Worm (Caenorhabditis elegans) whole organism, mixed stage, embryonic: ENCODE data around the gene wdr-5.3.

Experiments used
- M03D4.4 ChIP-seq: sonication (generic microtip); optimal IDR thresholded peaks from 2 replicates; lab custom pipeline; 2017; ENCODE audit warnings: mild to moderate bottlenecking, missing genetic modification characterization, missing compliant biosample characterization
- bed-3 ChIP-seq: fragments of 200-800 bp; sonication (Bioruptor generic); optimal IDR thresholded peaks from 3 replicates; lab custom pipeline; 2018; ENCODE audit warnings: mild to moderate bottlenecking, missing genetic modification characterization, moderate library complexity, missing compliant biosample characterization
- blmp-1 ChIP-seq: fragments of 150-350 bp; optimal IDR thresholded peaks from 2 replicates; lab custom pipeline; 2014; ENCODE audit warnings: missing biosample characterization, missing genetic modification characterization
- ceh-39 ChIP-seq: fragments of 150-350 bp; optimal IDR thresholded peaks from 2 replicates; lab custom pipeline; 2014; ENCODE audit warnings: missing biosample characterization, missing genetic modification characterization
- ceh-43 ChIP-seq: fragments of 200-800 bp; sonication (Bioruptor generic); optimal IDR thresholded peaks from 2 replicates; lab custom pipeline; 2018; ENCODE audit warnings: mild to moderate bottlenecking, missing genetic modification characterization, moderate library complexity, missing compliant biosample characterization
- ceh-83 ChIP-seq: fragments of 200-800 bp; sonication (Bioruptor generic); optimal IDR thresholded peaks from 2 replicates; lab custom pipeline; 2018; ENCODE audit warnings: mild to moderate bottlenecking, missing genetic modification characterization, missing compliant biosample characterization
- ces-1 ChIP-seq: fragments of 150-350 bp; optimal IDR thresholded peaks from 2 replicates; lab custom pipeline; 2014; ENCODE audit warnings: missing biosample characterization, missing genetic modification reagents, missing genetic modification characterization
- cnd-1 ChIP-seq: fragments of 200-800 bp; sonication (Bioruptor generic); optimal IDR thresholded peaks from 2 replicates; lab custom pipeline; 2018; ENCODE audit warnings: mild to moderate bottlenecking, missing genetic modification characterization, missing compliant biosample characterization
- drap-1 ChIP-seq: fragments of 200-800 bp; sonication (Bioruptor generic); optimal IDR thresholded peaks from 3 replicates; lab custom pipeline; 2018; ENCODE audit warnings: mild to moderate bottlenecking, missing genetic modification characterization, missing compliant biosample characterization
- elt-1 ChIP-seq: sonication (generic microtip); optimal IDR thresholded peaks from 2 replicates; lab custom pipeline; 2017; ENCODE audit warnings: missing genetic modification characterization, mild to moderate bottlenecking, missing compliant biosample characterization, antibody characterized with exemption, moderate library complexity, borderline replicate concordance; ENCODE audit not compliant: insufficient read depth
- elt-3 ChIP-seq: fragments of 150-350 bp; optimal IDR thresholded peaks from 2 replicates; lab custom pipeline; 2014; ENCODE audit warnings: missing biosample characterization, missing genetic modification characterization
- flh-1 ChIP-seq: fragments of 200-800 bp; sonication (Bioruptor generic); optimal IDR thresholded peaks from 2 replicates; lab custom pipeline; 2018; ENCODE audit warnings: mild to moderate bottlenecking, missing genetic modification characterization, moderate library complexity, missing compliant biosample characterization
- ham-2 ChIP-seq: fragments of 200-800 bp; sonication (Bioruptor generic); optimal IDR thresholded peaks from 2 replicates; lab custom pipeline; 2018; ENCODE audit warnings: mild to moderate bottlenecking, missing genetic modification characterization, missing compliant biosample characterization
- hlh-1 ChIP-seq: fragments of 150-350 bp; optimal IDR thresholded peaks from 2 replicates; lab custom pipeline; 2014; ENCODE audit warnings: missing biosample characterization, missing genetic modification reagents, missing genetic modification characterization
- lin-13 ChIP-seq: fragments of 150-350 bp; optimal IDR thresholded peaks from 2 replicates; lab custom pipeline; 2014; ENCODE audit warnings: missing biosample characterization, missing genetic modification characterization
- lsy-2 ChIP-seq: fragments of 150-350 bp; optimal IDR thresholded peaks from 2 replicates; lab custom pipeline; 2014; ENCODE audit warnings: missing biosample characterization, missing genetic modification characterization
- mab-5 ChIP-seq: fragments of 150-350 bp; optimal IDR thresholded peaks from 2 replicates; lab custom pipeline; 2014; ENCODE audit warnings: missing biosample characterization, missing genetic modification characterization
- mep-1 ChIP-seq: fragments of 150-350 bp; optimal IDR thresholded peaks from 2 replicates; lab custom pipeline; 2017; ENCODE audit warnings: missing biosample characterization, missing genetic modification reagents, missing genetic modification characterization, inconsistent platforms
- mls-2 ChIP-seq: sonication (generic microtip); optimal IDR thresholded peaks from 2 replicates; lab custom pipeline; 2016; ENCODE audit warnings: mild to moderate bottlenecking, missing genetic modification characterization, moderate library complexity, missing compliant biosample characterization
- nhr-12 ChIP-seq: fragments of 150-350 bp; optimal IDR thresholded peaks from 2 replicates; lab custom pipeline; 2014; ENCODE audit warnings: missing biosample characterization, missing genetic modification characterization
- nhr-2 ChIP-seq: fragments of 150-350 bp; optimal IDR thresholded peaks from 2 replicates; lab custom pipeline; 2014; ENCODE audit warnings: missing biosample characterization, missing genetic modification characterization
- nhr-237 ChIP-seq: fragments of 150-350 bp; optimal IDR thresholded peaks from 2 replicates; lab custom pipeline; 2014; ENCODE audit warnings: missing biosample characterization, missing genetic modification characterization
- nhr-28 ChIP-seq: fragments of 150-350 bp; optimal IDR thresholded peaks from 2 replicates; lab custom pipeline; 2014; ENCODE audit warnings: missing biosample characterization, missing genetic modification characterization
- pha-4 ChIP-seq: fragments of 150-350 bp; optimal IDR thresholded peaks from 2 replicates; lab custom pipeline; 2018; ENCODE audit warnings: missing biosample characterization, missing genetic modification reagents, missing genetic modification characterization
- sem-2 ChIP-seq: fragments of 200-800 bp; sonication (Bioruptor generic); optimal IDR thresholded peaks from 2 replicates; lab custom pipeline; 2018; ENCODE audit warnings: mild to moderate bottlenecking, missing genetic modification characterization, missing compliant biosample characterization
- snpc-4 ChIP-seq: fragments of 150-350 bp; optimal IDR thresholded peaks from 2 replicates; lab custom pipeline; 2014; ENCODE audit warnings: missing biosample characterization, missing genetic modification characterization
- tbx-8 ChIP-seq: fragments of 200-800 bp; sonication (Bioruptor generic); optimal IDR thresholded peaks from 2 replicates; lab custom pipeline; 2018; ENCODE audit warnings: mild to moderate bottlenecking, missing genetic modification characterization, moderate library complexity, missing compliant biosample characterization
- unc-39 ChIP-seq: fragments of 150-350 bp; optimal IDR thresholded peaks from 2 replicates; lab custom pipeline; 2014; ENCODE audit warnings: missing biosample characterization, missing genetic modification characterization
- unc-62 ChIP-seq: fragments of 150-350 bp; optimal IDR thresholded peaks from 2 replicates; lab custom pipeline; 2014; ENCODE audit warnings: missing biosample characterization, missing genetic modification reagents, missing genetic modification characterization
- zip-8 ChIP-seq: fragments of 150-350 bp; optimal IDR thresholded peaks from 2 replicates; lab custom pipeline; 2014; ENCODE audit warnings: missing biosample characterization, missing genetic modification characterization
- ztf-11 ChIP-seq: fragments of 150-350 bp; optimal IDR thresholded peaks from 2 replicates; lab custom pipeline; 2014; ENCODE audit warnings: missing biosample characterization, missing genetic modification characterization

wdr-5.3 gene

DNA sequence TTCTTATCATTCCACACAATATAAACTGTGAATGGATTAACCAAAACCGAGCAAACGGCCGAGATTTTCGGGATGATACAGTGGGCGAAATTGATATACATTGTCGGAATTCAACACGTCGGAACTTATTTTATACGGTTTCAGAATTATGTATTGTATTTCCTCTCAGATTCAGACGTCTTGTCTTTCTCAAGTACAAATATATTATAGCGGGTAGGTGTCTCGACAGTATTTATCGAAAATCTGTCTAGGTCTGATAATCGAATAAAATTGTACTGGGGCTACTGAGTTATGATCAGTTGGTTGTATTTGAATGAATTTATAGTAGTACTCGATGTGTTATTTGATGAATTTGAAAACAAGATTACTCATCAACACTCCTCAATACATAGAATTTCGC, 6.7 kb downstream of the wdr-5.3 start, which contains the start of gene srj-22:
TSS of gene srj-22 (minus strand) at position 101 of the 400 bp plus-strand sequence.
- no peak for TF ChIP-seq nhr-237 (tag; lab: Kevin White, UChicago)
- no peak for TF ChIP-seq nhr-2 (tag; lab: Kevin White, UChicago)
- no peak for TF ChIP-seq ham-2 (GFP tag; lab: Kevin White, UChicago)
- no peak for TF ChIP-seq elt-1 (tag; lab: Kevin White, UChicago)
- no peak for TF ChIP-seq mep-1
- TF ChIP-seq nhr-28 (tag; lab: Kevin White, UChicago): no peak
- no peak for TF ChIP-seq bed-3
- no peak for TF ChIP-seq nhr-12 (tag; lab: Kevin White, UChicago)
- no peak for TF ChIP-seq ceh-39 (tag; lab: Kevin White, UChicago)
- TF ChIP-seq unc-39 (tag; lab: Kevin White, UChicago): no peak
- no peak for TF ChIP-seq flh-1 (GFP tag; lab: Kevin White, UChicago)
- TF ChIP-seq, all 35 proteins: peak for 0

- no peak for TF ChIP-seq drap-1 (GFP tag; lab: Kevin White, UChicago)
- no peak for TF ChIP-seq hlh-1 (tag; lab: Kevin White, UChicago)
- TF ChIP-seq elt-3 (tag; lab: Kevin White, UChicago): no peak
- no peak for TF ChIP-seq zip-8 (tag; lab: Kevin White, UChicago)
- TF ChIP-seq nhr-2 (tag; lab: Kevin White, UChicago): no peak
- TF ChIP-seq elt-1 (tag; lab: Kevin White, UChicago): no peak
- TF ChIP-seq bed-3: no peak
- TF ChIP-seq mab-5 (tag; lab: Kevin White, UChicago): no peak
- TF ChIP-seq ceh-39 (tag; lab: Kevin White, UChicago): no peak
- no peak for TF ChIP-seq flh-1 (GFP tag; lab: Kevin White, UChicago)
- TF ChIP-seq nhr-12 (tag; lab: Kevin White, UChicago): no peak
- TF ChIP-seq ceh-43 (GFP tag; lab: Kevin White, UChicago): no peak
- TF ChIP-seq, all 35 proteins: peak for 0
Observed at ce11 chrV:10745034-10745433, 8.1 kb downstream of the wdr-5.3 start, which contains the start of gene srj-21. TSS of gene srj-21 (plus strand) at chrV:10745334.

- TF ChIP-seq snpc-4 (tag; lab: Kevin White, UChicago) (no peak), ztf-11 (tag; lab: Kevin White, UChicago) (no peak), sem-2 (GFP tag; lab: Kevin White, UChicago) (no peak), unc-39 (tag; lab: Kevin White, UChicago) (no peak)
Observed at ce11 chrV:10747263-10747951, 10.5 kb downstream of the wdr-5.3 start, which contains the start of the genes selt-1.2 and F28H7.2. TSS of gene selt-1.2 (minus strand) at chrV:10747363. TSS of gene F28H7.2 (plus strand) at chrV:10747901.

- no peak for TF ChIP-seq elt-3 (tag; lab: Kevin White, UChicago)
- TF ChIP-seq tbx-8: no peak
- no peak for TF ChIP-seq ces-1 (GFP tag; lab: Kevin White, UChicago)
- TF ChIP-seq zip-8 (tag; lab: Kevin White, UChicago): no peak
- TF ChIP-seq flh-1 (GFP tag; lab: Kevin White, UChicago): no peak
- no peak for TF ChIP-seq mab-5 (tag; lab: Kevin White, UChicago)
- no peak for TF ChIP-seq lin-13 (tag; lab: Kevin White, UChicago)
- TF ChIP-seq ceh-83 (GFP tag; lab: Kevin White, UChicago): no peak
- TF ChIP-seq snpc-4 (tag; lab: Kevin White, UChicago): no peak
- no peak for TF ChIP-seq nhr-28 (tag; lab: Kevin White, UChicago)
- no peak for TF ChIP-seq pha-4 (tag; lab: Kevin White, UChicago)
- TF ChIP-seq lsy-2 (tag; lab: Kevin White, UChicago): no peak
- TF ChIP-seq unc-62: no peak
- no peak for TF ChIP-seq mep-1
- TF ChIP-seq M03D4.4 (tag; lab: Kevin White, UChicago): no peak
- no peak for TF ChIP-seq cnd-1 (tag; lab: Kevin White, UChicago)
- no peak for TF ChIP-seq ceh-43 (GFP tag; lab: Kevin White, UChicago)
- no peak for TF ChIP-seq blmp-1 (tag; lab: Kevin White, UChicago)
- TF ChIP-seq mls-2: no peak
Observed at ce11 chrV:10750630-10751029, 13.7 kb downstream of the wdr-5.3 start, which contains the start of gene F28H7.3. TSS of gene F28H7.3 (minus strand) at chrV:10750788.
